Worm (Caenorhabditis elegans): ENCODE data around the gene F55A11.1.
A peak's percentile ranks its signal among the peaks of the same experiment; 100 is the strongest.

F55A11.1 gene

ce11 chrV:11799252-11799822 lies 35.2 kb upstream of the F55A11.1 start:
- peak; percentile 38 for TF ChIP-seq irx-1 (tag; optimal IDR thresholded peaks at IDR 0.05)
- TF ChIP-seq xbp-1 (tag; optimal IDR thresholded peaks at IDR 0.05) = peak; percentile 32
- TF ChIP-seq elt-3 (tag; optimal IDR thresholded peaks at IDR 0.05) = peak in 5 of 6 experiments; percentile 21 to 91 (median 48)
- peak in 1 of 2 experiments; percentile 36 for TF ChIP-seq egl-27 (tag; optimal IDR thresholded peaks at IDR 0.05)
- peak; percentile 24 for TF ChIP-seq jun-1 (tag; optimal IDR thresholded peaks at IDR 0.05)
- peak; percentile 76 for TF ChIP-seq snu-23 (GFP tag; optimal IDR thresholded peaks at IDR 0.05)
- peak; percentile 76 for TF ChIP-seq grh-1 (GFP tag; IDR thresholded peaks at IDR 0.05)
- TF ChIP-seq tbx-2 (tag; optimal IDR thresholded peaks at IDR 0.05) = peak; percentile 78
- TF ChIP-seq nhr-76 (tag; optimal IDR thresholded peaks at IDR 0.05) = no peak
- TF ChIP-seq lir-3 (tag; optimal IDR thresholded peaks at IDR 0.05; ENCODE audit: poor library complexity) = peak; percentile 41
- peak; percentile 41 for TF ChIP-seq lin-13 (GFP tag; optimal IDR thresholded peaks at IDR 0.05)
- peak; percentile 94 for TF ChIP-seq nhr-20 (tag; optimal IDR thresholded peaks at IDR 0.05)
- no peak for TF ChIP-seq elt-2 (tag; optimal IDR thresholded peaks at IDR 0.05)
- TF ChIP-seq swsn-7 (tag; optimal IDR thresholded peaks at IDR 0.05) = peak; percentile 23
- TF ChIP-seq unc-30 (tag; optimal IDR thresholded peaks at IDR 0.05) = no peak
- TF ChIP-seq vab-15 (tag; optimal IDR thresholded peaks at IDR 0.05) = peak; percentile 56
- no peak for TF ChIP-seq ztf-4 (tag; optimal IDR thresholded peaks at IDR 0.05)
- TF ChIP-seq egl-13 (tag; optimal IDR thresholded peaks at IDR 0.05) = no peak
- peak; percentile 89 for TF ChIP-seq lin-14 (GFP tag; optimal IDR thresholded peaks at IDR 0.05)
- TF ChIP-seq nhr-77 (tag; optimal IDR thresholded peaks at IDR 0.05) = no peak
- TF ChIP-seq fkh-4 (tag; optimal IDR thresholded peaks at IDR 0.05; ENCODE audit: borderline replicate concordance) = no peak
- TF ChIP-seq nhr-85 (tag) = peak; percentile 99
- TF ChIP-seq nhr-47 (tag; optimal IDR thresholded peaks at IDR 0.05) = peak; percentile 76
- peak; percentile 88 for TF ChIP-seq nhr-90 (tag; optimal IDR thresholded peaks at IDR 0.05; ENCODE audit: poor library complexity)
- peak; percentile 58; the same call in 1 of the 2 replicates for TF ChIP-seq mab-9 (GFP tag; IDR thresholded peaks at IDR 0.05)
- no peak for TF ChIP-seq unc-62 (GFP tag; optimal IDR thresholded peaks at IDR 0.05)
- peak; percentile 80 for TF ChIP-seq blmp-1 (tag; optimal IDR thresholded peaks at IDR 0.05)
- no peak for TF ChIP-seq fkh-8 (tag; optimal IDR thresholded peaks at IDR 0.05)
- peak; percentile 93 for TF ChIP-seq nhr-71 (tag; optimal IDR thresholded peaks at IDR 0.05)
- no peak for TF ChIP-seq Y116A8C.19 (tag; optimal IDR thresholded peaks at IDR 0.05; ENCODE audit: borderline replicate concordance)
- TF ChIP-seq C34B4.2 (tag; optimal IDR thresholded peaks at IDR 0.05) = no peak
- TF ChIP-seq ets-5 (GFP tag; IDR thresholded peaks at IDR 0.05) = no peak
- TF ChIP-seq snpc-4 (tag; optimal IDR thresholded peaks at IDR 0.05) = no peak
- peak in 1 of 2 experiments; percentile 71 for TF ChIP-seq lin-35 (GFP tag; optimal IDR thresholded peaks at IDR 0.05)
- peak; percentile 82 for TF ChIP-seq nhr-19 (GFP tag; conservative IDR thresholded peaks at IDR 0.05)
- TF ChIP-seq C16A3.4 (tag; optimal IDR thresholded peaks at IDR 0.05) = peak; percentile 46
- peak; percentile 49 for TF ChIP-seq unc-130 (tag; optimal IDR thresholded peaks at IDR 0.05)
- TF ChIP-seq mdl-1 (tag; optimal IDR thresholded peaks at IDR 0.05) = peak in 1 of 2 experiments; percentile 96
- TF ChIP-seq dpl-1 (GFP tag; optimal IDR thresholded peaks at IDR 0.05) = no peak
- TF ChIP-seq lsy-2 (tag; optimal IDR thresholded peaks at IDR 0.05) = peak; percentile 21 to 53

- TF ChIP-seq nhr-71 (tag; optimal IDR thresholded peaks at IDR 0.05) (peak; percentile 73), elt-3 (tag; optimal IDR thresholded peaks at IDR 0.05) (peak in 1 of 6 experiments; percentile 19), lin-14 (GFP tag; optimal IDR thresholded peaks at IDR 0.05) (peak; percentile 24), nhr-19 (GFP tag; conservative IDR thresholded peaks at IDR 0.05) (peak; percentile 26; the same call in 1 of the 2 replicates), rnt-1 (tag; optimal IDR thresholded peaks at IDR 0.05) (no peak), mef-2 (tag; optimal IDR thresholded peaks at IDR 0.05) (no peak), lin-35 (GFP tag; optimal IDR thresholded peaks at IDR 0.05) (peak in 1 of 2 experiments; percentile 53), efl-1 (optimal IDR thresholded peaks at IDR 0.05) (no peak), efl-1 (GFP tag; optimal IDR thresholded peaks at IDR 0.05 in 1 of 2) (peak in 1 of 2 experiments; percentile 80), nhr-85 (tag) (peak; percentile 74), sox-4 (tag; optimal IDR thresholded peaks at IDR 0.05) (no peak), fkh-4 (tag; optimal IDR thresholded peaks at IDR 0.05; ENCODE audit: borderline replicate concordance) (no peak), pag-3 (tag; optimal IDR thresholded peaks at IDR 0.05; ENCODE audit: borderline replicate concordance, insufficient read depth) (peak; percentile 77), lir-3 (tag; optimal IDR thresholded peaks at IDR 0.05; ENCODE audit: poor library complexity) (peak; percentile 20), snu-23 (GFP tag; optimal IDR thresholded peaks at IDR 0.05) (peak; percentile 21), nhr-20 (tag; optimal IDR thresholded peaks at IDR 0.05) (peak; percentile 67)
Measured at ce11 chrV:11798320-11798719, 34.1 kb upstream of the F55A11.1 start.

Measured in whole organism, L1 larva.